Fruit fly (Drosophila melanogaster): Measurements from ENCODE around the gene CG4793.

The CG4793 gene

DNA sequence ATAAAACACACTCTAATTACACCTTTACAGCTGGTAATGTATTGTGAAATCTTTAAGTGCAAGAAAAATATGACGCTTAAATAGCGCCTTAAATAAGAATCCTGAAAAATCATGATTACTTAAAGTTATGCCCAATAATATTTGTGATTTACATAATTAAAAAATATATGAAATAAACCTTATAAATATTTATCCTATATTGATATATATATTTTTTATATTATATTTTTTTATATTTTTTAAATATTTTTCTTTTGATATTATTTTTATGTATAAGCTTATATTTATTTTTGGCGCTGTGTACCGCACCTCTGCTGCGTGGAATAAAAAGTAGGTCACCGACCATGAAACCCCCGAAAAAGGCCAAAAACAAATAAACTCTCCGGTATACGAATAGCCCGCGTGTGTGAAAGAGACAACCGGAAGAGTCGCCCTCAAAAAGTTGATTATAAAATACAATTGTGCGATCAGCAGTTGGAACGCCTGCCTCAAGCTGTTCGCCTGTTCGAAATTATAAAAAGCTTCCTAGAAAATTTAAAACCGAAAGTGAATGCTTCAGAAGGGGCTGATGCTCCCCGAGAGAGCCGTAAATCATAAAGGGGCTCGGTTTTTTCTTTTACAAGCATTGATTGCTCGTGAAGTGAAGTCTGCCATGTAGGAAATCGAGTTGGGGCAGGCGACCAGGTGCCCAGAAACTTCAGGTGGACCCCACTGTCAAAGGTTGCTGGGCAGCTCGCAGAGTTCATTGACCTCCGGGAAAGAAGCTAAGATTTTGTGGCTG is 14.5 kb upstream of the CG4793 start (continued):
- TF ChIP-seq z (GFP tag; IDR thresholded peaks at IDR 0.05) (0 out of 3 replicates have a peak, but pooled peaks have one; percentile 26), Sry-β (GFP tag; optimal IDR thresholded peaks at IDR 0.05) (peak; percentile 35), nau (GFP tag; optimal IDR thresholded peaks at IDR 0.05) (peak; percentile 8), br (optimal IDR thresholded peaks at IDR 0.05) (no peak), CTCF (GFP tag; optimal IDR thresholded peaks at IDR 0.05) (no peak), gcm (GFP tag; optimal IDR thresholded peaks at IDR 0.05) (peak; percentile 62), lab (GFP tag; optimal IDR thresholded peaks at IDR 0.05) (peak; percentile 56), CG12236 (GFP tag; optimal IDR thresholded peaks at IDR 0.05) (no peak), Poxn (GFP tag; IDR thresholded peaks at IDR 0.05) (no peak), btn (GFP tag; optimal IDR thresholded peaks at IDR 0.05) (no peak), CG43689 (GFP tag; IDR thresholded peaks at IDR 0.05) (no peak), dpn (GFP tag; optimal IDR thresholded peaks at IDR 0.05) (peak in 1 of 2 experiments; percentile 29), Hr51 (GFP tag; optimal IDR thresholded peaks at IDR 0.05) (peak in 1 of 2 experiments; percentile 86), lola (GFP tag; optimal IDR thresholded peaks at IDR 0.05) (peak in 1 of 3 experiments; percentile 43), Dbx (GFP tag; IDR thresholded peaks at IDR 0.05) (peak; percentile 48; the same call in 1 of the 3 replicates), unpg (GFP tag; optimal IDR thresholded peaks at IDR 0.05) (peak; percentile 72), bsh (GFP tag; optimal IDR thresholded peaks at IDR 0.05) (peak in 1 of 2 experiments; percentile 78), Aef1 (GFP tag; IDR thresholded peaks at IDR 0.05) (peak; percentile 56), CG14860 (GFP tag; IDR thresholded peaks at IDR 0.05; ENCODE audit: partially characterized antibody) (0 out of 3 replicates have a peak, but pooled peaks have one; percentile 8), grn (GFP tag; optimal IDR thresholded peaks at IDR 0.05) (no peak), gro (GFP tag; optimal IDR thresholded peaks at IDR 0.05) (peak; percentile 60), CrebB (tag; optimal IDR thresholded peaks at IDR 0.05) (peak; percentile 37), CG17361 (GFP tag; IDR thresholded peaks at IDR 0.05) (peak; percentile 76; the same call in 2 of the 3 replicates), lilli (GFP tag; optimal IDR thresholded peaks at IDR 0.05) (no peak), fd96Cb (tag; optimal IDR thresholded peaks at IDR 0.05) (peak; percentile 74), Blimp-1 (GFP tag; optimal IDR thresholded peaks at IDR 0.05) (peak; percentile 100), CG11504 (tag; optimal IDR thresholded peaks at IDR 0.05) (peak; percentile 74), oc (tag; optimal IDR thresholded peaks at IDR 0.05) (peak; percentile 22), org-1 (GFP tag; optimal IDR thresholded peaks at IDR 0.05) (no peak), vvl (GFP tag; IDR thresholded peaks at IDR 0.05) (peak; percentile 74), ato (GFP tag; IDR thresholded peaks at IDR 0.05; ENCODE audit: partially characterized antibody) (peak; percentile 45; the same call in 1 of the 2 replicates), bbx (GFP tag; IDR thresholded peaks at IDR 0.05; ENCODE audit: partially characterized antibody) (peak; percentile 55; the same call in 1 of the 2 replicates), sqz (GFP tag; optimal IDR thresholded peaks at IDR 0.05) (peak; percentile 63), luna (GFP tag; optimal IDR thresholded peaks at IDR 0.05) (no peak), cwo (GFP tag; optimal IDR thresholded peaks at IDR 0.05) (peak; percentile 73), CG13424 (tag; optimal IDR thresholded peaks at IDR 0.05) (peak; percentile 77), nerfin-1 (tag; optimal IDR thresholded peaks at IDR 0.05) (peak; percentile 5), CG9817 (tag; optimal IDR thresholded peaks at IDR 0.05) (peak; percentile 34), CG2875 (GFP tag; optimal IDR thresholded peaks at IDR 0.05) (peak; percentile 38), Stat92E (GFP tag; optimal IDR thresholded peaks at IDR 0.05) (peak in 1 of 3 experiments; percentile 84), abd-A (tag; optimal IDR thresholded peaks at IDR 0.05) (peak; percentile 99), Sox102F (GFP tag; optimal IDR thresholded peaks at IDR 0.05) (peak; percentile 83), CG30020 (tag; optimal IDR thresholded peaks at IDR 0.05) (peak; percentile 24), pfk (GFP tag; optimal IDR thresholded peaks at IDR 0.05) (peak; percentile 41), Asciz (GFP tag; optimal IDR thresholded peaks at IDR 0.05) (peak; percentile 65), dysf (GFP tag; IDR thresholded peaks at IDR 0.05) (peak; percentile 46; the same call in 1 of the 3 replicates), gsb-n (tag; optimal IDR thresholded peaks at IDR 0.05) (peak; percentile 77)

Data from whole organism, embryonic.